Fruit fly (Drosophila melanogaster): ENCODE results near the gene AP-1gamma.

The AP-1gamma gene

dm6 chrX:9127264-9128011, 18.9 kb downstream of the AP-1gamma start (continued):
- TF ChIP-seq prd (optimal IDR thresholded peaks at IDR 0.05) (no peak), prd (GFP tag; IDR thresholded peaks at IDR 0.05) (peak; percentile 64; the same call in 2 of the 3 replicates), vvl (GFP tag; IDR thresholded peaks at IDR 0.05) (no peak), CG9932 (GFP tag; IDR thresholded peaks at IDR 0.05) (no peak), BEAF-32 (GFP tag; optimal IDR thresholded peaks at IDR 0.05) (no peak), bcd (GFP tag; optimal IDR thresholded peaks at IDR 0.05) (peak; percentile 17), tx (GFP tag; optimal IDR thresholded peaks at IDR 0.05) (no peak), phol (tag; optimal IDR thresholded peaks at IDR 0.05) (peak; percentile 31), CG11696 (GFP tag; IDR thresholded peaks at IDR 0.05) (peak; percentile 76), CG13123 (GFP tag; optimal IDR thresholded peaks at IDR 0.05) (no peak), D (optimal IDR thresholded peaks at IDR 0.05) (peak; percentile 85), D (GFP tag; optimal IDR thresholded peaks at IDR 0.05) (no peak), wek (GFP tag; optimal IDR thresholded peaks at IDR 0.05) (no peak), CG1024 (GFP tag; IDR thresholded peaks at IDR 0.05) (no peak), sens (GFP tag) (peak; percentile 67), CG6689 (GFP tag; IDR thresholded peaks at IDR 0.05) (peak; percentile 38), CG3163 (GFP tag; optimal IDR thresholded peaks at IDR 0.05) (no peak), ci (GFP tag; IDR thresholded peaks at IDR 0.05) (0 out of 3 replicates have a peak, but pooled peaks have one; percentile 13), MBD-R2 (GFP tag; IDR thresholded peaks at IDR 0.05) (no peak), CG11398 (GFP tag; optimal IDR thresholded peaks at IDR 0.05) (no peak), ATbp (GFP tag; optimal IDR thresholded peaks at IDR 0.05) (no peak), eve (GFP tag; optimal IDR thresholded peaks at IDR 0.05) (peak in 1 of 2 experiments; percentile 52), lola (GFP tag; optimal IDR thresholded peaks at IDR 0.05) (no peak), unc-4 (GFP tag; IDR thresholded peaks at IDR 0.05; ENCODE audit: partially characterized antibody) (no peak), CG8089 (GFP tag; optimal IDR thresholded peaks at IDR 0.05) (no peak), CG9215 (GFP tag; IDR thresholded peaks at IDR 0.05) (no peak), corto (GFP tag; optimal IDR thresholded peaks at IDR 0.05) (no peak), CG8290 (GFP tag; optimal IDR thresholded peaks at IDR 0.05) (no peak), CG8290 (tag; optimal IDR thresholded peaks at IDR 0.05) (peak in 1 of 2 experiments; percentile 36), CG12391 (tag; optimal IDR thresholded peaks at IDR 0.05) (peak; percentile 14), CG18599 (GFP tag; optimal IDR thresholded peaks at IDR 0.05) (peak; percentile 51), jumu (GFP tag; optimal IDR thresholded peaks at IDR 0.05) (no peak), slp2 (GFP tag; optimal IDR thresholded peaks at IDR 0.05) (no peak), CG2678 (tag; optimal IDR thresholded peaks at IDR 0.05) (peak; percentile 37), pros (GFP tag; optimal IDR thresholded peaks at IDR 0.05) (peak; percentile 95), CG10543 (GFP tag; optimal IDR thresholded peaks at IDR 0.05) (no peak), twi (tag; optimal IDR thresholded peaks at IDR 0.05) (peak; percentile 33), CG10654 (GFP tag; optimal IDR thresholded peaks at IDR 0.05) (no peak), wdn (GFP tag; IDR thresholded peaks at IDR 0.05) (no peak), Drgx (GFP tag; IDR thresholded peaks at IDR 0.05) (0 out of 2 replicates have a peak, but pooled peaks have one; percentile 12), zfh1 (GFP tag; IDR thresholded peaks at IDR 0.05) (peak; percentile 62; the same call in 2 of the 3 replicates), CG14014 (GFP tag; IDR thresholded peaks at IDR 0.05) (no peak), Side (GFP tag; optimal IDR thresholded peaks at IDR 0.05) (no peak), klu (GFP tag; IDR thresholded peaks at IDR 0.05) (no peak), dpn (GFP tag; optimal IDR thresholded peaks at IDR 0.05) (peak in 1 of 2 experiments; percentile 19), Bdp1 (GFP tag; optimal IDR thresholded peaks at IDR 0.05) (no peak), CG32772 (GFP tag; IDR thresholded peaks at IDR 0.05) (no peak), schlank (tag; optimal IDR thresholded peaks at IDR 0.05) (no peak), h (optimal IDR thresholded peaks at IDR 0.05) (no peak), GATAe (GFP tag; conservative IDR thresholded peaks at IDR 0.05) (no peak), repo (GFP tag; optimal IDR thresholded peaks at IDR 0.05) (no peak), tap (tag; optimal IDR thresholded peaks at IDR 0.05) (no peak)
